Worm (Caenorhabditis elegans) whole organism, young adult: ENCODE data around the gene eps-8.

Experiments used
- C06A6.2 ChIP-seq: fragments of 200-800 bp; sonication (Bioruptor generic); conservative IDR thresholded peaks from 2 replicates; pipeline ENCODE4 v1.3.6; 2022; ENCODE audit warnings: missing genetic modification characterization, missing compliant biosample characterization
- D2030.7 ChIP-seq: fragments of 200-800 bp; sonication (Bioruptor generic); IDR thresholded peaks from 2 replicates; pipeline ENCODE4 v1.3.6; 2022; ENCODE audit warnings: missing genetic modification reagents, missing genetic modification characterization, missing compliant biosample characterization
- F33H1.4 ChIP-seq: fragments of 200-800 bp; sonication (Bioruptor generic); IDR thresholded peaks from 2 replicates; pipeline ENCODE4 v1.3.6; 2022; ENCODE audit warnings: missing genetic modification reagents, missing genetic modification characterization, missing compliant biosample characterization
- F37B4.10 ChIP-seq: fragments of 200-800 bp; sonication (Bioruptor generic); IDR thresholded peaks from 2 replicates; pipeline ENCODE4 v1.3.6; 2022; ENCODE audit warnings: missing genetic modification characterization, missing compliant biosample characterization
- F39B2.1 ChIP-seq: fragments of 200-800 bp; sonication (Bioruptor generic); IDR thresholded peaks from 2 replicates; pipeline ENCODE4 v1.3.6; 2022; ENCODE audit warnings: missing genetic modification reagents, missing genetic modification characterization, missing compliant biosample characterization
- F55B11.4 ChIP-seq: sonication (generic microtip); optimal IDR thresholded peaks from 2 replicates; lab custom pipeline; 2016; ENCODE audit warnings: missing compliant biosample characterization, missing genetic modification characterization, borderline replicate concordance; ENCODE audit not compliant: insufficient read depth
- F57A8.1 ChIP-seq: fragments of 200-800 bp; sonication (Bioruptor generic); optimal IDR thresholded peaks from 2 replicates; lab custom pipeline; 2018; ENCODE audit warnings: mild to moderate bottlenecking, missing genetic modification characterization, moderate library complexity, missing compliant biosample characterization
- K12H6.12 ChIP-seq: fragments of 200-800 bp; sonication (Bioruptor generic); optimal IDR thresholded peaks from 2 replicates; lab custom pipeline; 2018; ENCODE audit warnings: mild to moderate bottlenecking, missing genetic modification characterization, missing compliant biosample characterization
- T26A5.8 ChIP-seq: sonication (generic microtip); optimal IDR thresholded peaks from 2 replicates; lab custom pipeline; 2016; ENCODE audit warnings: missing genetic modification characterization, missing compliant biosample characterization
- Y95B8A.8 ChIP-seq: fragments of 200-800 bp; sonication (Bioruptor generic); IDR thresholded peaks from 2 replicates; pipeline ENCODE4 v1.3.6; 2022; ENCODE audit warnings: missing genetic modification reagents, missing genetic modification characterization, missing compliant biosample characterization
- ZK185.1 ChIP-seq: sonication (generic microtip); optimal IDR thresholded peaks from 2 replicates; lab custom pipeline; 2016; ENCODE audit warnings: mild to moderate bottlenecking, missing genetic modification characterization, missing compliant biosample characterization; ENCODE audit not compliant: poor library complexity, severe bottlenecking
- attf-5 ChIP-seq: fragments of 200-800 bp; sonication (Bioruptor generic); optimal IDR thresholded peaks from 2 replicates; lab custom pipeline; 2018; ENCODE audit warnings: mild to moderate bottlenecking, missing genetic modification characterization, missing compliant biosample characterization
- attf-6 ChIP-seq: fragments of 200-800 bp; sonication (Bioruptor generic); IDR thresholded peaks from 2 replicates; pipeline ENCODE4 v1.3.6; 2022; ENCODE audit warnings: missing genetic modification reagents, missing genetic modification characterization, missing compliant biosample characterization
- cebp-2 ChIP-seq: fragments of 200-800 bp; sonication (Bioruptor generic); IDR thresholded peaks from 2 replicates; pipeline ENCODE4 v1.3.6; 2022; ENCODE audit warnings: missing genetic modification characterization, missing compliant biosample characterization
- ceh-27 ChIP-seq: fragments of 200-800 bp; sonication (Bioruptor generic); optimal IDR thresholded peaks from 2 replicates; lab custom pipeline; 2018; ENCODE audit warnings: mild to moderate bottlenecking, missing genetic modification characterization, moderate library complexity, missing compliant biosample characterization
- chd-7 ChIP-seq: sonication (generic microtip); optimal IDR thresholded peaks from 2 replicates; lab custom pipeline; 2016; ENCODE audit warnings: mild to moderate bottlenecking, missing genetic modification characterization, moderate library complexity, missing compliant biosample characterization
- dox-1 ChIP-seq: fragments of 200-800 bp; sonication (Bioruptor generic); IDR thresholded peaks from 2 replicates; pipeline ENCODE4 v1.3.6; 2022; ENCODE audit warnings: missing genetic modification reagents, missing genetic modification characterization, missing compliant biosample characterization
- dpff-1 ChIP-seq: sonication (generic microtip); optimal IDR thresholded peaks from 2 replicates; lab custom pipeline; 2017; ENCODE audit warnings: mild to moderate bottlenecking, missing genetic modification characterization, missing compliant biosample characterization
- efl-1 ChIP-seq: fragments of 150-350 bp; optimal IDR thresholded peaks from 2 replicates; lab custom pipeline; 2014; ENCODE audit warnings: missing biosample characterization, missing genetic modification reagents, missing genetic modification characterization
- egl-44 ChIP-seq: fragments of 200-800 bp; sonication (Bioruptor generic); IDR thresholded peaks from 2 replicates; pipeline ENCODE4 v1.3.6; 2022; ENCODE audit warnings: missing genetic modification reagents, missing genetic modification characterization, missing compliant biosample characterization
- ekl-4 ChIP-seq: fragments of 200-800 bp; sonication (Bioruptor generic); IDR thresholded peaks from 2 replicates; pipeline ENCODE4 v1.3.6; 2022; ENCODE audit warnings: missing genetic modification reagents, missing genetic modification characterization, missing compliant biosample characterization
- ets-4 ChIP-seq: fragments of 200-800 bp; sonication (Bioruptor generic); optimal IDR thresholded peaks from 2 replicates; lab custom pipeline; 2018; ENCODE audit warnings: mild to moderate bottlenecking, missing genetic modification characterization, missing compliant biosample characterization
- hmg-1.2 ChIP-seq: fragments of 200-800 bp; sonication (Bioruptor generic); IDR thresholded peaks from 2 replicates; pipeline ENCODE4 v1.3.6; 2022; ENCODE audit warnings: missing genetic modification reagents, missing genetic modification characterization, missing compliant biosample characterization
- let-607 ChIP-seq, 2 experiments: fragments of 200-800 bp in 1 of 2; sonication (Bioruptor generic) in 1 of 2; sonication (generic microtip) in 1 of 2; optimal IDR thresholded peaks; 2 replicates each; lab custom pipeline; 2016 to 2018; ENCODE audit warnings: mild to moderate bottlenecking in 2 of 2, missing compliant biosample characterization in 2 of 2, missing genetic modification characterization in 2 of 2, moderate library complexity in 2 of 2, missing genotype in 1 of 2
- lin-26 ChIP-seq: fragments of 200-800 bp; sonication (Bioruptor generic); IDR thresholded peaks from 2 replicates; pipeline ENCODE4 v1.3.6; 2022; ENCODE audit warnings: missing genetic modification reagents, missing genetic modification characterization, missing compliant biosample characterization
- lin-40 ChIP-seq: sonication (generic microtip); optimal IDR thresholded peaks from 2 replicates; lab custom pipeline; 2016; ENCODE audit warnings: missing genetic modification characterization, mild to moderate bottlenecking, missing compliant biosample characterization, missing genotype, missing genetic modification reagents
- mes-4 ChIP-seq: sonication (generic microtip); optimal IDR thresholded peaks from 2 replicates; lab custom pipeline; 2016; ENCODE audit warnings: missing genotype, missing genetic modification characterization, missing compliant biosample characterization
- nhr-27 ChIP-seq: fragments of 200-800 bp; sonication (Bioruptor generic); optimal IDR thresholded peaks from 2 replicates; lab custom pipeline; 2018; ENCODE audit warnings: mild to moderate bottlenecking, missing genetic modification characterization, moderate library complexity, missing compliant biosample characterization
- pha-4 ChIP-seq: fragments of 150-350 bp; sonication (generic microtip); optimal IDR thresholded peaks from 2 replicates; lab custom pipeline; 2014; ENCODE audit warnings: missing biosample characterization, missing genetic modification reagents, missing genetic modification characterization
- rcor-1 ChIP-seq: fragments of 200-800 bp; sonication (Bioruptor generic); IDR thresholded peaks from 2 replicates; pipeline ENCODE4 v1.3.6; 2022; ENCODE audit warnings: missing genetic modification reagents, missing genetic modification characterization, missing compliant biosample characterization
- snpc-1.1 ChIP-seq: sonication (generic microtip); optimal IDR thresholded peaks from 2 replicates; lab custom pipeline; 2017; ENCODE audit warnings: missing genetic modification characterization, mild to moderate bottlenecking, missing compliant biosample characterization, antibody characterized with exemption, moderate library complexity, missing genotype, missing genetic modification reagents; ENCODE audit not compliant: insufficient read depth
- snpc-1.3 ChIP-seq: sonication (generic microtip); optimal IDR thresholded peaks from 2 replicates; lab custom pipeline; 2017; ENCODE audit warnings: missing genetic modification characterization, mild to moderate bottlenecking, missing compliant biosample characterization, antibody characterized with exemption, moderate library complexity, missing genotype, missing genetic modification reagents; ENCODE audit not compliant: insufficient read depth
- snpc-4 ChIP-seq, 5 experiments: fragments of 150-350 bp in 1 of 5; sonication (generic microtip) in 4 of 5; optimal IDR thresholded peaks; 2 replicates each; lab custom pipeline; 2014 to 2018; ENCODE audit warnings: missing genetic modification characterization in 5 of 5, missing biosample characterization in 3 of 5, antibody characterized with exemption in 2 of 5, mild to moderate bottlenecking in 2 of 5, missing compliant biosample characterization in 2 of 5, missing genotype in 2 of 5, moderate library complexity in 2 of 5, missing genetic modification reagents in 1 of 5
- tbp1 ChIP-seq: fragments of 200-800 bp; sonication (Bioruptor generic); optimal IDR thresholded peaks from 2 replicates; lab custom pipeline; 2018; ENCODE audit warnings: mild to moderate bottlenecking, missing genetic modification characterization, missing compliant biosample characterization
- xnd-1 ChIP-seq: sonication (generic microtip); optimal IDR thresholded peaks from 2 replicates; lab custom pipeline; 2016; ENCODE audit warnings: missing genotype, missing genetic modification reagents, missing genetic modification characterization, missing compliant biosample characterization
- zim-3 ChIP-seq: sonication (generic microtip); optimal IDR thresholded peaks from 2 replicates; lab custom pipeline; 2017; ENCODE audit warnings: mild to moderate bottlenecking, missing genetic modification characterization, moderate library complexity, missing compliant biosample characterization
- ztf-18 ChIP-seq: sonication (generic microtip); optimal IDR thresholded peaks from 2 replicates; lab custom pipeline; 2016; ENCODE audit warnings: missing genotype, mild to moderate bottlenecking, missing genetic modification characterization, missing compliant biosample characterization

The eps-8 gene

ce11 chrIV:14863772-14864171 is 15.5 kb upstream of the eps-8 start:
- TF ChIP-seq Y95B8A.8 (GFP tag; lab: Robert Waterston, UW), result no peak
- TF ChIP-seq snpc-1.1 (tag; lab: Kevin White, UChicago), result peak; percentile 86
- TF ChIP-seq rcor-1 (GFP tag; lab: Robert Waterston, UW), result no peak
- TF ChIP-seq F57A8.1, result no peak
- TF ChIP-seq attf-6, result peak; percentile 96
- TF ChIP-seq dpff-1 (tag; lab: Kevin White, UChicago), result no peak
- TF ChIP-seq lin-40 (tag; lab: Kevin White, UChicago), result no peak
- TF ChIP-seq snpc-4 (GFP tag; optimal IDR thresholded peaks at IDR 0.05; lab: Kevin White, UChicago), result peak; percentile 88
- peak; percentile 89 to 93 (median 90) for TF ChIP-seq snpc-4 (tag; optimal IDR thresholded peaks at IDR 0.05; lab: Kevin White, UChicago)
- TF ChIP-seq xnd-1 (tag; lab: Kevin White, UChicago), result no peak
- TF ChIP-seq D2030.7, result 0 out of 2 replicates have a peak, but pooled peaks have one; percentile 11
- peak; percentile 62 for TF ChIP-seq tbp1
- no peak for TF ChIP-seq T26A5.8 (tag; lab: Kevin White, UChicago)
- no peak for TF ChIP-seq mes-4 (tag; lab: Kevin White, UChicago)
- peak; percentile 71; the same call in 1 of the 2 replicates for TF ChIP-seq hmg-1.2 (GFP tag; lab: Robert Waterston, UW)

- peak; percentile 90 for TF ChIP-seq attf-6
- TF ChIP-seq snpc-1.1 (tag; lab: Kevin White, UChicago), result peak; percentile 77
- TF ChIP-seq snpc-4 (GFP tag; optimal IDR thresholded peaks at IDR 0.05; lab: Kevin White, UChicago), result peak; percentile 60
- peak; percentile 66 to 93 (median 87) for TF ChIP-seq snpc-4 (tag; optimal IDR thresholded peaks at IDR 0.05; lab: Kevin White, UChicago)
- TF ChIP-seq tbp1, result peak; percentile 16
- TF ChIP-seq snpc-1.3 (tag; lab: Kevin White, UChicago), result no peak
- TF ChIP-seq, all 124 proteins: peak for 4
Observed at ce11 chrIV:14864529-14864928, 14.8 kb upstream of the eps-8 start.

- no peak for TF ChIP-seq K12H6.12 (tag; lab: Kevin White, UChicago)
- TF ChIP-seq ets-4, result no peak
- TF ChIP-seq F33H1.4 (GFP tag; lab: Robert Waterston, UW), result no peak
- TF ChIP-seq egl-44 (GFP tag; lab: Robert Waterston, UW), result no peak
- TF ChIP-seq, all 124 proteins: peak for 0
Observed at ce11 chrIV:14868560-14868959, 10.7 kb upstream of the eps-8 start.

- no peak for TF ChIP-seq attf-5 (GFP tag; lab: Kevin White, UChicago)
- TF ChIP-seq, all 124 proteins: peak for 0
Observed at ce11 chrIV:14869844-14870433, 9.3 kb upstream of the eps-8 start.

- TF ChIP-seq zim-3 (tag; lab: Kevin White, UChicago), result no peak
- 0 out of 2 replicates have a peak, but pooled peaks have one; percentile 14 for TF ChIP-seq lin-26 (GFP tag; lab: Robert Waterston, UW)
- no peak for TF ChIP-seq xnd-1 (tag; lab: Kevin White, UChicago)
- TF ChIP-seq ekl-4 (GFP tag; lab: Robert Waterston, UW), result no peak
- peak; percentile 66; the same call in 1 of the 2 replicates for TF ChIP-seq cebp-2
- no peak for TF ChIP-seq nhr-27 (tag; lab: Kevin White, UChicago)
- TF ChIP-seq ztf-18 (tag; lab: Kevin White, UChicago), result peak; percentile 9
- TF ChIP-seq ceh-27 (GFP tag; lab: Kevin White, UChicago), result no peak
- no peak for TF ChIP-seq mes-4 (tag; lab: Kevin White, UChicago)
- TF ChIP-seq dox-1, result no peak; the same call in 1 of the 2 replicates
- TF ChIP-seq F39B2.1 (GFP tag; lab: Robert Waterston, UW), result 0 out of 2 replicates have a peak, but pooled peaks have one; percentile 14
- TF ChIP-seq F37B4.10 (GFP tag; lab: Robert Waterston, UW), result no peak
- no peak for TF ChIP-seq C06A6.2
- TF ChIP-seq chd-7 (tag; lab: Kevin White, UChicago), result no peak
- peak; percentile 79 for TF ChIP-seq hmg-1.2 (GFP tag; lab: Robert Waterston, UW)
- TF ChIP-seq efl-1, result peak; percentile 7
- TF ChIP-seq attf-5 (GFP tag; lab: Kevin White, UChicago), result peak; percentile 43
- TF ChIP-seq F55B11.4, result no peak
- peak; percentile 19 for TF ChIP-seq K12H6.12 (tag; lab: Kevin White, UChicago)
- TF ChIP-seq pha-4 (tag; lab: Kevin White, UChicago), result no peak
- no peak for TF ChIP-seq snpc-1.1 (tag; lab: Kevin White, UChicago)
- TF ChIP-seq attf-6, result 0 out of 2 replicates have a peak, but pooled peaks have one; percentile 31
- no peak for TF ChIP-seq let-607 (tag; optimal IDR thresholded peaks at IDR 0.05; lab: Kevin White, UChicago)
- no peak for TF ChIP-seq ZK185.1 (tag; lab: Kevin White, UChicago)
Observed at ce11 chrIV:14872320-14872719, 7.0 kb upstream of the eps-8 start.
